Worm (Caenorhabditis elegans) whole organism, L2 larva: ENCODE data around the gene F46F5.15.

Experiments used
- R02D3.7 ChIP-seq: fragments of 150-350 bp; optimal IDR thresholded peaks from 2 replicates; lab custom pipeline; 2014; ENCODE audit warnings: missing biosample characterization, missing genetic modification characterization
- aly-2 ChIP-seq: fragments of 150-350 bp; optimal IDR thresholded peaks from 2 replicates; lab custom pipeline; 2014; ENCODE audit warnings: missing biosample characterization, missing genetic modification characterization
- ceh-16 ChIP-seq: fragments of 150-350 bp; optimal IDR thresholded peaks from 2 replicates; lab custom pipeline; 2014; ENCODE audit warnings: missing biosample characterization, missing genetic modification characterization
- ceh-82 ChIP-seq: fragments of 150-350 bp; optimal IDR thresholded peaks from 2 replicates; lab custom pipeline; 2014; ENCODE audit warnings: missing biosample characterization, missing genetic modification characterization

- no peak for TF ChIP-seq ceh-82 (tag; lab: Kevin White, UChicago)
- TF ChIP-seq aly-2 (tag; lab: Kevin White, UChicago), result no peak
- no peak for TF ChIP-seq ceh-16 (tag; lab: Kevin White, UChicago)
- TF ChIP-seq R02D3.7 (tag; lab: Kevin White, UChicago), result no peak
Observed at ce11 chrII:762942-763341, 25.3 kb upstream of the F46F5.15 start.
